Worm (Caenorhabditis elegans): Measurements from ENCODE around the gene snx-14.

DNA sequence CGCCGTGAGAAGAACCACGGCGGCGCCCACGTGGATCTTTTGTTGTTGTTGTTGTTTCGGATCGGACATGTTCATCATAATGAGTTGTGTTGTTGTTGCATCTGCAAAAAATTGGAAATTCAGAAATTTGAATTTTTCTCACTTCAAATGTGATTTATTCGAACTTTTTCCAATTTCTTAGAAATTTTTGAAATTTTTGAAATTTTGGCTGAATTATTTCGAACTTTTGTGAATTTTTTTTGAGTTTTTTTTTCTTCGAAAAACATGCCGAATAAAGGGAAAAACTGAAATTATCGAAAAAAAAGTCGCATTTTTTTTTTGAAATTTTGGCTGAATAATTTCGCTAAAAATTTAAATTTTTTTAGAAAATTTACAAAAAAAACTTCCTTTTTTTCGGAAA lies at the start of gene snx-14:
- TF ChIP-seq aly-2 (tag; optimal IDR thresholded peaks at IDR 0.05) = no peak
- no peak for TF ChIP-seq ztf-11 (tag; optimal IDR thresholded peaks at IDR 0.05)
- TF ChIP-seq pha-4 (GFP tag; IDR thresholded peaks at IDR 0.05) = no peak
- TF ChIP-seq pha-4 (tag; optimal IDR thresholded peaks at IDR 0.05) = no peak
- TF ChIP-seq fos-1 (tag; optimal IDR thresholded peaks at IDR 0.05) = no peak
- no peak for TF ChIP-seq lin-13 (GFP tag; optimal IDR thresholded peaks at IDR 0.05)
- no peak for TF ChIP-seq daf-8 (GFP tag; IDR thresholded peaks at IDR 0.05)
- TF ChIP-seq lir-3 (tag; optimal IDR thresholded peaks at IDR 0.05) = no peak
- TF ChIP-seq daf-19 (GFP tag; conservative IDR thresholded peaks at IDR 0.05) = no peak
- no peak for TF ChIP-seq hlh-30 (tag; optimal IDR thresholded peaks at IDR 0.05; ENCODE audit: insufficient read depth)
- no peak for TF ChIP-seq nhr-6 (tag; optimal IDR thresholded peaks at IDR 0.05)
- no peak for TF ChIP-seq mdl-1 (tag; optimal IDR thresholded peaks at IDR 0.05)
